Fruit fly (Drosophila melanogaster): ENCODE data around the gene mRpL12.
A peak's percentile ranks its signal among the peaks of the same experiment; 100 is the strongest.

dm6 chr3L:8978678-8979413, 22.3 kb downstream of the mRpL12 start:
- TF ChIP-seq cyc (GFP tag; optimal IDR thresholded peaks at IDR 0.05), result peak; percentile 35
- TF ChIP-seq Hr4 (GFP tag; optimal IDR thresholded peaks at IDR 0.05), result peak; percentile 71
- no peak for TF ChIP-seq Eip75B (GFP tag; optimal IDR thresholded peaks at IDR 0.05)
- TF ChIP-seq spab (GFP tag; optimal IDR thresholded peaks at IDR 0.05), result no peak
